Fruit fly (Drosophila melanogaster): ENCODE results near the gene Mau2.

Mau2 gene

DNA sequence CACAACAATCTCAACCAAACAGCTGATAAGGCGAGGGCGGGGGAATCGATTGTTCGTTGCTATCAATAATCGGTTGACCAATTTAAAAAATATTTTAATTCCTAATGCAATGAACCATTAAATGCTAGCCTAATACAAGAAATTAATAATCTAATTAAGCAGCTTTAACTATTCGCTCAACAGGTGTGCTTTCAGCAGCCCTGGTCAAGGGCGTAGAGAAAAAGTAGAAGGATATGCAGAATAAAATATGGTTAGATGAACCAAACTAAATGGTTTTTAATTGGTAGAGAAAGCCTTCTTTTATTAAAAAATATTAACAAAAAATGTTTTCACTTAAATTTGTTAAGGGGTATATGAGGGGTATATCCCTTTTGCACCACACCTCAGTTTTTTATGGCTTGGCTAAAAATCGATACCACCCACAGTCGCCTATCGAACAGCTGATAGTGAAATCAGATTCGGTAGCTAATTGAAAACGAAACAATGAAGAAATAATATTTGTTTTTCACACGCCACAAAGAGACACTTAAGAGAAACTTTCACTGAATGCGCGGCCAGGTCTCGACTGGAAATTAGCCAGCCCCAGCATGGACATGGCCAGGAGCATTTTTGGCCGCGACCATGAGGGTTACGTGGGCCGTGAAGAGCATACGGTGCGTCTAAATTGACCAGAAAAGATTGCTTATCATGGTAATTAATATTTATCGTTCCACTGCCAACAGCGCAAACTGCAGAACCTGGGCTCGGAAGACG is 10.0 kb downstream of the Mau2 start, which contains the start of the genes SIDL and CG12241 (continued):
- TF ChIP-seq ro (GFP tag; IDR thresholded peaks at IDR 0.05) (peak; percentile 82), CG1602 (GFP tag; optimal IDR thresholded peaks at IDR 0.05) (peak; percentile 45), Ets65A (GFP tag) (peak; percentile 98), Hsf (GFP tag; optimal IDR thresholded peaks at IDR 0.05) (peak; percentile 72), mirr (GFP tag; optimal IDR thresholded peaks at IDR 0.05) (peak; percentile 9), gsb (GFP tag; IDR thresholded peaks at IDR 0.05) (peak; percentile 82), CG5953 (GFP tag; IDR thresholded peaks at IDR 0.05) (no peak), CG3995 (GFP tag; optimal IDR thresholded peaks at IDR 0.05) (peak; percentile 58), CG33557 (GFP tag; optimal IDR thresholded peaks at IDR 0.05) (peak; percentile 4), CG8089 (GFP tag; optimal IDR thresholded peaks at IDR 0.05) (no peak), CG12236 (GFP tag; optimal IDR thresholded peaks at IDR 0.05) (no peak), onecut (GFP tag; IDR thresholded peaks at IDR 0.05) (peak; percentile 96), Eip74EF (GFP tag; optimal IDR thresholded peaks at IDR 0.05) (no peak), Antp (GFP tag; optimal IDR thresholded peaks at IDR 0.05) (peak; percentile 74), NC2β (GFP tag; optimal IDR thresholded peaks at IDR 0.05) (peak; percentile 57), Atf6 (GFP tag; IDR thresholded peaks at IDR 0.05) (peak; percentile 58), CG11398 (GFP tag; optimal IDR thresholded peaks at IDR 0.05) (no peak), CG15073 (GFP tag; optimal IDR thresholded peaks at IDR 0.05) (no peak), TFAM (GFP tag; optimal IDR thresholded peaks at IDR 0.05) (no peak), Mes4 (GFP tag; optimal IDR thresholded peaks at IDR 0.05) (peak; percentile 22), Hr78 (GFP tag; optimal IDR thresholded peaks at IDR 0.05) (no peak), CG18599 (GFP tag; optimal IDR thresholded peaks at IDR 0.05) (no peak), ttk (GFP tag; IDR thresholded peaks at IDR 0.05) (peak; percentile 88), cwo (GFP tag; optimal IDR thresholded peaks at IDR 0.05) (peak; percentile 78), HLH54F (GFP tag; optimal IDR thresholded peaks at IDR 0.05) (peak; percentile 59), E2f2 (GFP tag; IDR thresholded peaks at IDR 0.05) (peak; percentile 58), CG1792 (GFP tag; optimal IDR thresholded peaks at IDR 0.05) (peak; percentile 71), Tbp (GFP tag; optimal IDR thresholded peaks at IDR 0.05) (no peak), slp2 (GFP tag; optimal IDR thresholded peaks at IDR 0.05) (peak; percentile 45), CG4730 (GFP tag; IDR thresholded peaks at IDR 0.05) (peak; percentile 92), twi (tag; optimal IDR thresholded peaks at IDR 0.05) (peak; percentile 13), CG15696 (tag; optimal IDR thresholded peaks at IDR 0.05) (peak; percentile 39), CG12942 (GFP tag; optimal IDR thresholded peaks at IDR 0.05) (peak; percentile 40), CG10321 (GFP tag; IDR thresholded peaks at IDR 0.05) (no peak), CG10959 (GFP tag; IDR thresholded peaks at IDR 0.05) (peak; percentile 63), mam (GFP tag; optimal IDR thresholded peaks at IDR 0.05) (peak; percentile 92), bowl (GFP tag; IDR thresholded peaks at IDR 0.05) (no peak; the same call in 1 of the 2 replicates), stwl (tag; optimal IDR thresholded peaks at IDR 0.05) (peak; percentile 16), CG10543 (GFP tag; optimal IDR thresholded peaks at IDR 0.05) (peak; percentile 2), odd (GFP tag; optimal IDR thresholded peaks at IDR 0.05) (no peak), prd (optimal IDR thresholded peaks at IDR 0.05) (no peak), prd (GFP tag; IDR thresholded peaks at IDR 0.05) (peak; percentile 96), sens (GFP tag) (peak; percentile 98), CG11093 (GFP tag; IDR thresholded peaks at IDR 0.05) (peak; percentile 91), D19A (tag; optimal IDR thresholded peaks at IDR 0.05) (no peak), GATAe (GFP tag; conservative IDR thresholded peaks at IDR 0.05) (peak; percentile 84), CG10274 (GFP tag; optimal IDR thresholded peaks at IDR 0.05) (peak; percentile 41), CG12769 (tag; optimal IDR thresholded peaks at IDR 0.05) (no peak), Rfx (GFP tag; IDR thresholded peaks at IDR 0.05) (peak; percentile 96), Vsx1 (GFP tag; optimal IDR thresholded peaks at IDR 0.05) (peak; percentile 96), CG8478 (optimal IDR thresholded peaks at IDR 0.05) (no peak)

Measured in whole organism, embryonic.